Fruit fly (Drosophila melanogaster): ENCODE results near the gene Mesh1.
A peak's percentile ranks its signal among the peaks of the same experiment; 100 is the strongest.

The Mesh1 gene

dm6 chr3R:29153197-29153644 is 49.1 kb downstream of the Mesh1 start, which contains the start of the genes Slbp and Rpn2 (continued):
- TF ChIP-seq CG13775 (GFP tag; optimal IDR thresholded peaks at IDR 0.05): peak; percentile 26
- TF ChIP-seq otp (GFP tag; IDR thresholded peaks at IDR 0.05): no peak
- TF ChIP-seq CG4360 (GFP tag; IDR thresholded peaks at IDR 0.05): peak; percentile 79
- TF ChIP-seq stwl (tag; optimal IDR thresholded peaks at IDR 0.05): peak; percentile 94
- peak; percentile 92 for TF ChIP-seq sna (GFP tag; IDR thresholded peaks at IDR 0.05; ENCODE audit: partially characterized antibody)
- TF ChIP-seq CG1602 (GFP tag; optimal IDR thresholded peaks at IDR 0.05): no peak
- TF ChIP-seq CG18619 (GFP tag; optimal IDR thresholded peaks at IDR 0.05): no peak
- peak; percentile 48 for TF ChIP-seq Dad (GFP tag; optimal IDR thresholded peaks at IDR 0.05)
- peak; percentile 41 for TF ChIP-seq CG3995 (GFP tag; optimal IDR thresholded peaks at IDR 0.05)
- peak; percentile 35 for TF ChIP-seq tx (GFP tag; optimal IDR thresholded peaks at IDR 0.05)
- no peak for TF ChIP-seq pnt (GFP tag; optimal IDR thresholded peaks at IDR 0.05)
- no peak for TF ChIP-seq CG6254 (GFP tag; optimal IDR thresholded peaks at IDR 0.05)
- TF ChIP-seq CG33557 (GFP tag; optimal IDR thresholded peaks at IDR 0.05): no peak
- TF ChIP-seq CG30403 (GFP tag; optimal IDR thresholded peaks at IDR 0.05): peak; percentile 21
- peak; percentile 66 for TF ChIP-seq CG8359 (GFP tag; optimal IDR thresholded peaks at IDR 0.05; ENCODE audit: borderline replicate concordance)
- no peak for TF ChIP-seq CG2199 (GFP tag; IDR thresholded peaks at IDR 0.05)
- no peak for TF ChIP-seq CG4707 (GFP tag; optimal IDR thresholded peaks at IDR 0.05)
- TF ChIP-seq CG16779 (GFP tag; IDR thresholded peaks at IDR 0.05): no peak
- TF ChIP-seq bowl (GFP tag; IDR thresholded peaks at IDR 0.05): no peak
- peak; percentile 81 for TF ChIP-seq E2f2 (GFP tag; IDR thresholded peaks at IDR 0.05)
- 0 out of 3 replicates have a peak, but pooled peaks have one; percentile 13 for TF ChIP-seq dysf (GFP tag; IDR thresholded peaks at IDR 0.05)
- TF ChIP-seq klu (GFP tag; IDR thresholded peaks at IDR 0.05): no peak
- no peak for TF ChIP-seq ro (GFP tag; IDR thresholded peaks at IDR 0.05)
- no peak for TF ChIP-seq ttk (GFP tag; IDR thresholded peaks at IDR 0.05)
- TF ChIP-seq Atf6 (GFP tag; IDR thresholded peaks at IDR 0.05): no peak
- peak; percentile 15 for TF ChIP-seq en (GFP tag; optimal IDR thresholded peaks at IDR 0.05)
- TF ChIP-seq CG43689 (GFP tag; IDR thresholded peaks at IDR 0.05): no peak
- TF ChIP-seq Chrac-16 (GFP tag; optimal IDR thresholded peaks at IDR 0.05): peak; percentile 10
- TF ChIP-seq Trl (optimal IDR thresholded peaks at IDR 0.05): no peak
- peak; percentile 42 for TF ChIP-seq Trl (GFP tag; optimal IDR thresholded peaks at IDR 0.05)
- no peak for TF ChIP-seq CG3407 (GFP tag; optimal IDR thresholded peaks at IDR 0.05)
- no peak for TF ChIP-seq CG7987 (GFP tag; optimal IDR thresholded peaks at IDR 0.05)
- TF ChIP-seq abd-A (tag; optimal IDR thresholded peaks at IDR 0.05): no peak
- TF ChIP-seq CHES-1-like (GFP tag; optimal IDR thresholded peaks at IDR 0.05): peak; percentile 80
- TF ChIP-seq Kr (GFP tag; optimal IDR thresholded peaks at IDR 0.05): no peak
- no peak for TF ChIP-seq CG14965 (GFP tag; optimal IDR thresholded peaks at IDR 0.05; ENCODE audit: borderline replicate concordance)
- peak; percentile 36 for TF ChIP-seq Deaf1 (tag; optimal IDR thresholded peaks at IDR 0.05)
- no peak for TF ChIP-seq Tbp (GFP tag; optimal IDR thresholded peaks at IDR 0.05)
- no peak for TF ChIP-seq ken (GFP tag; IDR thresholded peaks at IDR 0.05)
- no peak for TF ChIP-seq CG10431 (GFP tag; optimal IDR thresholded peaks at IDR 0.05)
- peak; percentile 40 for TF ChIP-seq Xbp1 (GFP tag; optimal IDR thresholded peaks at IDR 0.05)
- TF ChIP-seq fd96Cb (tag; optimal IDR thresholded peaks at IDR 0.05): no peak
- TF ChIP-seq Antp (GFP tag; optimal IDR thresholded peaks at IDR 0.05): no peak
- no peak for TF ChIP-seq CG14441 (GFP tag; IDR thresholded peaks at IDR 0.05)
- no peak for TF ChIP-seq Poxn (GFP tag; IDR thresholded peaks at IDR 0.05)
- peak; percentile 20 for TF ChIP-seq tin (GFP tag; optimal IDR thresholded peaks at IDR 0.05)
- peak; percentile 56; the same call in 1 of the 2 replicates for TF ChIP-seq E2f1 (GFP tag; IDR thresholded peaks at IDR 0.05)
- TF ChIP-seq esg (GFP tag; conservative IDR thresholded peaks at IDR 0.05): no peak
- no peak for TF ChIP-seq ash1 (GFP tag; optimal IDR thresholded peaks at IDR 0.05)
- no peak for TF ChIP-seq bsh (GFP tag; optimal IDR thresholded peaks at IDR 0.05)
- no peak for TF ChIP-seq CG6175 (GFP tag; IDR thresholded peaks at IDR 0.05)
- no peak for TF ChIP-seq disco-r (GFP tag; optimal IDR thresholded peaks at IDR 0.05)
- peak; percentile 74 for TF ChIP-seq lbe (GFP tag; optimal IDR thresholded peaks at IDR 0.05)
